Worm (Caenorhabditis elegans) whole organism, late embryonic: Measurements from ENCODE around the gene srh-234.

Source experiments
- C08G9.2 ChIP-seq: sonication (generic microtip); optimal IDR thresholded peaks from 2 replicates; lab custom pipeline; 2016; ENCODE audit warnings: mild to moderate bottlenecking, missing genetic modification characterization, moderate library complexity, missing compliant biosample characterization
- K02D7.2 ChIP-seq: sonication (generic microtip); optimal IDR thresholded peaks from 2 replicates; lab custom pipeline; 2017; ENCODE audit warnings: mild to moderate bottlenecking, missing genetic modification characterization, missing compliant biosample characterization
- K09A11.1 ChIP-seq: sonication (generic microtip); optimal IDR thresholded peaks from 2 replicates; lab custom pipeline; 2017; ENCODE audit warnings: antibody characterized with exemption, mild to moderate bottlenecking, missing genetic modification characterization, missing compliant biosample characterization; ENCODE audit not compliant: insufficient read depth
- T23F11.4 ChIP-seq: fragments of 200-800 bp; sonication (Bioruptor generic); optimal IDR thresholded peaks from 2 replicates; lab custom pipeline; 2018; ENCODE audit warnings: mild to moderate bottlenecking, missing genetic modification characterization, missing compliant biosample characterization
- Y22D7AL.16 ChIP-seq: sonication (generic microtip); optimal IDR thresholded peaks from 2 replicates; lab custom pipeline; 2016; ENCODE audit warnings: missing genetic modification characterization, missing compliant biosample characterization
- ahr-1 ChIP-seq: sonication (generic microtip); optimal IDR thresholded peaks from 2 replicates; lab custom pipeline; 2016; ENCODE audit warnings: missing genetic modification characterization, missing compliant biosample characterization
- ama-1 ChIP-seq: fragments of 150-350 bp; optimal IDR thresholded peaks from 2 replicates; lab custom pipeline; 2014
- ceh-14 ChIP-seq: sonication (generic microtip); optimal IDR thresholded peaks from 2 replicates; lab custom pipeline; 2016; ENCODE audit warnings: missing genotype, missing genetic modification characterization, missing compliant biosample characterization
- ceh-18 ChIP-seq: sonication (generic microtip); optimal IDR thresholded peaks from 2 replicates; lab custom pipeline; 2016; ENCODE audit warnings: missing genetic modification characterization, missing compliant biosample characterization
- ceh-19 ChIP-seq: fragments of 200-800 bp; sonication (Bioruptor generic); optimal IDR thresholded peaks from 2 replicates; lab custom pipeline; 2018; ENCODE audit warnings: mild to moderate bottlenecking, missing genetic modification characterization, missing compliant biosample characterization
- ceh-22 ChIP-seq: sonication (generic microtip); optimal IDR thresholded peaks from 2 replicates; lab custom pipeline; 2017; ENCODE audit warnings: missing biosample characterization, missing genetic modification characterization
- ceh-31 ChIP-seq: sonication (generic microtip); optimal IDR thresholded peaks from 2 replicates; lab custom pipeline; 2016; ENCODE audit warnings: missing genetic modification characterization, missing compliant biosample characterization
- ceh-34 ChIP-seq: sonication (generic microtip); optimal IDR thresholded peaks from 2 replicates; lab custom pipeline; 2016; ENCODE audit warnings: mild to moderate bottlenecking, missing genetic modification characterization, missing compliant biosample characterization
- ceh-48 ChIP-seq: sonication (generic microtip); optimal IDR thresholded peaks from 2 replicates; lab custom pipeline; 2016; ENCODE audit warnings: missing genetic modification characterization, inconsistent platforms, missing compliant biosample characterization
- ceh-6 ChIP-seq: fragments of 200-800 bp; sonication (Bioruptor generic); optimal IDR thresholded peaks from 2 replicates; lab custom pipeline; 2018; ENCODE audit warnings: mild to moderate bottlenecking, missing genetic modification characterization, missing compliant biosample characterization
- dmd-4 ChIP-seq: sonication (generic microtip); optimal IDR thresholded peaks from 2 replicates; lab custom pipeline; 2016; ENCODE audit warnings: borderline replicate concordance, missing genetic modification characterization, missing compliant biosample characterization
- elt-4 ChIP-seq: sonication (generic microtip); optimal IDR thresholded peaks from 2 replicates; lab custom pipeline; 2016; ENCODE audit warnings: missing genetic modification characterization, missing compliant biosample characterization
- fkh-6 ChIP-seq: sonication (generic microtip); optimal IDR thresholded peaks from 2 replicates; lab custom pipeline; 2016; ENCODE audit warnings: missing genetic modification characterization, missing compliant biosample characterization
- hlh-13 ChIP-seq: fragments of 200-800 bp; sonication (Bioruptor generic); optimal IDR thresholded peaks from 2 replicates; lab custom pipeline; 2018; ENCODE audit warnings: mild to moderate bottlenecking, missing genetic modification characterization, missing compliant biosample characterization
- hlh-15 ChIP-seq: sonication (generic microtip); optimal IDR thresholded peaks from 2 replicates; lab custom pipeline; 2016; ENCODE audit warnings: missing genetic modification characterization, missing compliant biosample characterization
- lim-6 ChIP-seq: sonication (generic microtip); optimal IDR thresholded peaks from 2 replicates; lab custom pipeline; 2016; ENCODE audit warnings: missing genetic modification characterization, missing compliant biosample characterization
- lin-11 ChIP-seq: fragments of 200-800 bp; sonication (Bioruptor generic); optimal IDR thresholded peaks from 2 replicates; lab custom pipeline; 2018; ENCODE audit warnings: mild to moderate bottlenecking, missing genetic modification characterization, missing compliant biosample characterization
- madf-2 ChIP-seq: sonication (generic microtip); optimal IDR thresholded peaks from 2 replicates; lab custom pipeline; 2017; ENCODE audit warnings: missing genetic modification characterization, missing compliant biosample characterization
- npax-4 ChIP-seq: sonication (generic microtip); optimal IDR thresholded peaks from 2 replicates; lab custom pipeline; 2016; ENCODE audit warnings: missing genetic modification characterization, missing compliant biosample characterization
- pag-3 ChIP-seq: sonication (generic microtip); optimal IDR thresholded peaks from 2 replicates; lab custom pipeline; 2016; ENCODE audit warnings: missing compliant biosample characterization, missing genetic modification characterization, borderline replicate concordance
- pha-4 ChIP-seq: fragments of 150-350 bp; optimal IDR thresholded peaks from 2 replicates; lab custom pipeline; 2018; ENCODE audit warnings: missing biosample characterization, missing genetic modification reagents, missing genetic modification characterization
- pros-1 ChIP-seq: fragments of 150-350 bp; optimal IDR thresholded peaks from 2 replicates; lab custom pipeline; 2014; ENCODE audit warnings: missing biosample characterization, missing genetic modification reagents, missing genetic modification characterization
- rnt-1 ChIP-seq: sonication (generic microtip); optimal IDR thresholded peaks from 2 replicates; lab custom pipeline; 2016; ENCODE audit warnings: missing genetic modification characterization, missing compliant biosample characterization
- sox-4 ChIP-seq: sonication (generic microtip); optimal IDR thresholded peaks from 2 replicates; lab custom pipeline; 2017; ENCODE audit warnings: mild to moderate bottlenecking, missing genetic modification characterization, inconsistent platforms, missing compliant biosample characterization
- syd-9 ChIP-seq: sonication (generic microtip); optimal IDR thresholded peaks from 2 replicates; lab custom pipeline; 2016; ENCODE audit warnings: mild to moderate bottlenecking, missing genetic modification characterization, moderate library complexity, missing compliant biosample characterization
- tbx-2 ChIP-seq: sonication (generic microtip); optimal IDR thresholded peaks from 2 replicates; lab custom pipeline; 2016; ENCODE audit warnings: missing genetic modification characterization, missing compliant biosample characterization
- tbx-7 ChIP-seq: sonication (generic microtip); optimal IDR thresholded peaks from 2 replicates; lab custom pipeline; 2016; ENCODE audit warnings: missing genotype, missing genetic modification characterization, missing compliant biosample characterization
- ttx-3 ChIP-seq: sonication (generic microtip); optimal IDR thresholded peaks from 2 replicates; lab custom pipeline; 2016; ENCODE audit warnings: missing genetic modification reagents, missing genetic modification characterization, missing compliant biosample characterization
- unc-3 ChIP-seq, 2 experiments: fragments of 200-800 bp in 1 of 2; sonication (Bioruptor generic) in 1 of 2; sonication (generic microtip) in 1 of 2; conservative IDR thresholded peaks in 1 of 2; optimal IDR thresholded peaks in 1 of 2; 2 replicates each; pipeline versions ENCODE4 v1.3.6 to Lab custom; 2016 to 2022; ENCODE audit warnings: missing compliant biosample characterization in 2 of 2, missing genetic modification characterization in 2 of 2, missing genetic modification reagents in 1 of 2
- unc-42 ChIP-seq: sonication (generic microtip); optimal IDR thresholded peaks from 2 replicates; lab custom pipeline; 2016; ENCODE audit warnings: missing genotype, missing genetic modification characterization, missing compliant biosample characterization
- unc-55 ChIP-seq: sonication (generic microtip); optimal IDR thresholded peaks from 2 replicates; lab custom pipeline; 2017; ENCODE audit warnings: missing biosample characterization, missing genetic modification reagents, missing genetic modification characterization

The srh-234 gene

ce11 chrV:7689888-7690287 lies 38.2 kb upstream of the srh-234 start, which contains the start of gene C12D5.9:
C12D5.9 (minus strand) TSS chrV:7689988.
- TF ChIP-seq hlh-15 (no peak), rnt-1 (tag; lab: Kevin White, UChicago) (no peak), T23F11.4 (GFP tag; lab: Kevin White, UChicago) (no peak), dmd-4 (tag; lab: Kevin White, UChicago) (no peak), madf-2 (no peak)

- TF ChIP-seq ceh-31 (tag; lab: Kevin White, UChicago) (no peak), unc-3 (GFP tag; conservative IDR thresholded peaks at IDR 0.05; lab: Robert Waterston, UW) (no peak), unc-3 (tag; optimal IDR thresholded peaks at IDR 0.05; lab: Kevin White, UChicago) (no peak), K02D7.2 (no peak), C08G9.2 (no peak), pha-4 (tag; lab: Kevin White, UChicago) (no peak), ceh-18 (tag; lab: Kevin White, UChicago) (no peak), ceh-22 (tag; lab: Kevin White, UChicago) (no peak), syd-9 (tag; lab: Kevin White, UChicago) (no peak), lin-11 (tag; lab: Kevin White, UChicago) (no peak), fkh-6 (tag; lab: Kevin White, UChicago) (no peak), ceh-6 (GFP tag; lab: Kevin White, UChicago) (no peak), Y22D7AL.16 (no peak)
Measured at ce11 chrV:7686189-7686588, 34.5 kb upstream of the srh-234 start, which contains the start of the genes nhr-94 and nhr-152. nhr-94 (minus strand) TSS chrV:7686335. nhr-152 (plus strand) TSS chrV:7686350.

ce11 chrV:7683907-7684655 lies 32.4 kb upstream of the srh-234 start, which contains the start of gene sre-11:
sre-11 (minus strand) TSS chrV:7683957.
- TF ChIP-seq ahr-1 (tag; lab: Kevin White, UChicago): no peak
- no peak for TF ChIP-seq unc-55 (GFP tag; lab: Kevin White, UChicago)
- TF ChIP-seq tbx-7 (tag; lab: Kevin White, UChicago): no peak
- no peak for TF ChIP-seq ama-1 (lab: Kevin White, UChicago)
- TF ChIP-seq pag-3: no peak
- TF ChIP-seq K09A11.1 (tag; lab: Kevin White, UChicago): no peak
- TF ChIP-seq madf-2: no peak
- no peak for TF ChIP-seq hlh-15
- no peak for TF ChIP-seq ttx-3 (tag; lab: Kevin White, UChicago)
- TF ChIP-seq sox-4: no peak
- no peak for TF ChIP-seq T23F11.4 (GFP tag; lab: Kevin White, UChicago)
- no peak for TF ChIP-seq tbx-2 (tag; lab: Kevin White, UChicago)
- no peak for TF ChIP-seq hlh-13 (GFP tag; lab: Kevin White, UChicago)
- TF ChIP-seq npax-4: no peak
- no peak for TF ChIP-seq ceh-19 (GFP tag; lab: Kevin White, UChicago)
- no peak for TF ChIP-seq pros-1 (tag; lab: Kevin White, UChicago)
- no peak for TF ChIP-seq lim-6 (tag; lab: Kevin White, UChicago)
- no peak for TF ChIP-seq ceh-14
- TF ChIP-seq ceh-48: no peak

DNA sequence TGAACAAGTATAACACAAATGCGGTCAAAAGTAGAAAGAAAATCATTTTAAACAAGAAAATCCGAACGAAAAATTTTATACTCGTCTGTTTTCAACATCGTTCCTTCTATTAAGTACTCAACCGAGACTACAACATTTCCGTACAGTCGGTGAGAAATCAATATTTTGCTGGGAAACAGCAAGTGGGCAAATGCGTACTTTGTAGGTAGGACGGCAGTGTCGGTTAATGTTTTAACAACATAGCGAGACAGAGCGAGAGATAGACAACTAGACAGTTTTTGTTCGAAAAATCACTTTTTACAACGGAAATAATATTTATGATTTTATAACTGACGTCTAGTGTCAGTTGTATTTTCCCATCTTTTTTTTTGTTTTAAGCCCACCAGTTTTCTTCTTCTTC lies 29.7 kb upstream of the srh-234 start, which contains the start of gene cyp-33A1:
Gene cyp-33A1, minus strand, starts transcription at position 72 of the 400 bp plus-strand sequence.
- TF ChIP-seq unc-42 (tag; lab: Kevin White, UChicago) (no peak), elt-4 (tag; lab: Kevin White, UChicago) (no peak), ceh-34 (tag; lab: Kevin White, UChicago) (no peak), ceh-18 (tag; lab: Kevin White, UChicago) (no peak)
